Worm (Caenorhabditis elegans): ENCODE data around the gene ncx-6.

The ncx-6 gene

DNA sequence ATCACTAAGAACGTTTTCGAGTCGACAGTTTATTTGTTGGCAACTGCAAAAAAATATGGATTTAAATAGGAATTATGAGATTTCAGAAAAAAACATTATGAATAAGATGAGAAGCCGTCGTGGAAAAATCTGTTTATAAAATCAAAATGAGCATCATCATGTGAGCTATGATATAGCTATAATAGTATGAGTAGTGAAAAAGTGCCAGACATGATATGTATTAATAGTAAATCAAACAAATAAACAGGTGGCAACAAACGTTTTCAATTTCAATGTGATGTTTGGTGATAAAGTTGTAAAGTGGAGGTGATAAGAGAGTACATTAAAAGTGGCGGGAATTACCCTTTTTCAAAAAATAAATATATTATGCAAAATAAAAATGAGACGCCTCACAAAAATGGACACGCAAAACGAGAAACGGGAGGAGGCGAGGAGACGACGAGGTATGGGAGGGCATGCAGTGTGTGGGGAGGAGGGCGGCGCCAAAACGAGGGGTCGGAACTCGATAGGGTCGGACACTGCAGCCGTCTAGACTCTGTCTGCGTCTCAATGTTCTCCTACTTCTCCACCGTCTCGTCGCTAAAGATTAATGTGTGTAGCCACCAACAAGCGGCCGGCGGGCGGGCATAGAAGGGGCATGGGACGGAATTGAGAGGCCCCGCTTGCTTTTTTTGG lies 46.0 kb downstream of the ncx-6 start, which contains the start of gene C07A9.9 (continued):
- peak; percentile 10 for TF ChIP-seq nhr-237 (tag; optimal IDR thresholded peaks at IDR 0.05)
- no peak for TF ChIP-seq ztf-4 (tag; optimal IDR thresholded peaks at IDR 0.05)
- no peak for TF ChIP-seq unc-39 (tag; optimal IDR thresholded peaks at IDR 0.05)

DNA sequence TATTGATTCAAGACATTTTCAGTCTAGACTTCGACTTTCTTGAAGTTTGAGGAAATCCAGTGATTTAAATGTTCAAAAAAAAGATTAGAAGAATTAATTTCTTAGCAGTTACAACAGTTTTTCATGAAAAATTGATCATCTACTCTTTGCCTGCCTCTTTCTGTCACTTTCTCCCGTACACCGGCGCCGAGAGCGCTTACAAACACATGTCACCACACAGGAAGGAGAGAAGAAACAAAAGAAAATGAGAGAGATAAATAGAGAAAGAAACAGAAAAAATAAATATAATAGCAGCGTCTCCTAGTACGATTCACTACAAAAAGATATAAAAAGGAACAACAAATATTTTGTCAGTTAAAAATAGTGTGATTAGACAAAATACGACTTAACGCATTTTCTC lies 47.1 kb downstream of the ncx-6 start:
- no peak for TF ChIP-seq gmeb-1 (tag; optimal IDR thresholded peaks at IDR 0.05)
- peak; percentile 67 for TF ChIP-seq fos-1 (tag; optimal IDR thresholded peaks at IDR 0.05)
- no peak for TF ChIP-seq mbf-1 (tag; optimal IDR thresholded peaks at IDR 0.05)
- peak; percentile 64 for TF ChIP-seq sma-9 (GFP tag; optimal IDR thresholded peaks at IDR 0.05)
- TF ChIP-seq sma-9 (tag; optimal IDR thresholded peaks at IDR 0.05): no peak
- TF ChIP-seq zag-1 (tag; optimal IDR thresholded peaks at IDR 0.05): no peak
- TF ChIP-seq elt-1 (tag; optimal IDR thresholded peaks at IDR 0.05): no peak
- no peak for TF ChIP-seq dmd-4 (tag; optimal IDR thresholded peaks at IDR 0.05)
- no peak for TF ChIP-seq ceh-82 (tag; optimal IDR thresholded peaks at IDR 0.05)
- peak; percentile 88 for TF ChIP-seq blmp-1 (tag; optimal IDR thresholded peaks at IDR 0.05; ENCODE audit: insufficient read depth)
- no peak for TF ChIP-seq ztf-1 (GFP tag; conservative IDR thresholded peaks at IDR 0.05)
- TF ChIP-seq Y55F3AM.14 (GFP tag; optimal IDR thresholded peaks at IDR 0.05): no peak
- peak; percentile 45 for TF ChIP-seq nhr-25 (tag; optimal IDR thresholded peaks at IDR 0.05)
- no peak for TF ChIP-seq F13H6.1 (tag; optimal IDR thresholded peaks at IDR 0.05)

DNA sequence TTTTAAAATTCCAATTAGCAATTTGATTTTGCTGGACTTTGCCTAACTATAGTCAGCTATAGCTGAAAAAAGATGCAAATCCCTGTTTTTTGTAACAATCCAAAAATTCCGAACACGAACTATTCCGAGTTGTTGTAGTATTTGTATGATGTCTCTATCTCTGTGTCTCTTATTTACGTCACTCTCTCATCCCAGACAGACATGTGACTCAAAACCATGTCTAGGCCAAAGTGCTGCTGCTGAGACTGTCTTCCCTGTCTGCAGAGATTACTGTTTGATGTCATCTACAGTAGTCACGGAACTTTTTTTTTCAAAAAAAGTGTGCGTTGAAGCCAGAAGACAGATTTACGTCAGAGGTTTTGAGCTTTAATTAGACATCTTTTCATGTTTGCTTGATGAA lies 47.5 kb downstream of the ncx-6 start:
- TF ChIP-seq lsy-2 (tag; optimal IDR thresholded peaks at IDR 0.05) (peak in 1 of 2 experiments; percentile 4), nhr-12 (tag; optimal IDR thresholded peaks at IDR 0.05) (no peak), nhr-129 (tag; optimal IDR thresholded peaks at IDR 0.05) (peak; percentile 59), sma-9 (GFP tag; optimal IDR thresholded peaks at IDR 0.05) (peak; percentile 94), sma-9 (tag; optimal IDR thresholded peaks at IDR 0.05) (no peak), F13H6.1 (tag; optimal IDR thresholded peaks at IDR 0.05) (no peak), sma-3 (GFP tag; optimal IDR thresholded peaks at IDR 0.05) (peak; percentile 55), gmeb-1 (tag; optimal IDR thresholded peaks at IDR 0.05) (peak; percentile 18), sem-4 (tag; optimal IDR thresholded peaks at IDR 0.05) (peak; percentile 15), unc-55 (GFP tag; optimal IDR thresholded peaks at IDR 0.05) (peak; percentile 7), nhr-6 (tag; optimal IDR thresholded peaks at IDR 0.05) (peak; percentile 20), egl-27 (tag; optimal IDR thresholded peaks at IDR 0.05) (peak; percentile 18), nhr-25 (tag; optimal IDR thresholded peaks at IDR 0.05) (peak; percentile 14), crh-2 (tag; optimal IDR thresholded peaks at IDR 0.05) (no peak)

DNA sequence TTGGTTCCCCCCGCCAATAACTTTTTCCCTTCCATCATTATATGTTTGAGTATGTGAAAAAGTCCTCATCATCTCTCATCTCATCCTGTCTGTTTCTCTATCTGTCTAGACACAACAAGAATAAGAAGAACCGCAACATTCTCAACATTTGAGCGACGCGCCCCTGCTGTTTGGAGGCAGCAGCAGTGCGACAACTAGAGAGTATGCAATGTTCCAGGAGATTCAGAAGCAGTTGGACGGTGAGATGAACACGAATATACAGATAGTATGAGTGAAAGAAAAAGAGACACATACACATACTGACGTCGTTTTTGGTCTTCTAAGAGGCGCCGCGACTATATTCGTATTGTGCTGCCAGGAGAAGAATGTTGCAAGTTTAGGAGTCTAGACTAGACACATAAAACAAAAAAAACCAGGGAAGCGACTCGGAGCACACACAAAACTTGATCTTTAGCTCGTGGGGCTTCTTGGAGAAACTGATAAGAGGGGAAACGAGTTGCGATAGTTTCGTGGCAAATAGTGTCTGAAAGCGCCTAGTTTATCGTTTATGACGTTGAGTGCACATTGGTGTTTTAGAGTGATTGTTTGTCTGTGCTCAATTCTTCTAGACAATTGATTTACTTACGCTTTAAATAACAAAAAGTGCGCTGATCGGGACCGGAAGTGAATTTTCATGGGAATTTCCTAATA lies 48.1 kb downstream of the ncx-6 start:
- TF ChIP-seq lsy-2 (tag; optimal IDR thresholded peaks at IDR 0.05) (peak in 1 of 2 experiments; percentile 44), unc-39 (tag; optimal IDR thresholded peaks at IDR 0.05) (no peak), ceh-16 (tag; optimal IDR thresholded peaks at IDR 0.05) (no peak), skn-1 (tag; optimal IDR thresholded peaks at IDR 0.05) (no peak), mab-5 (tag; optimal IDR thresholded peaks at IDR 0.05) (no peak), sem-4 (tag; optimal IDR thresholded peaks at IDR 0.05) (peak; percentile 13), crh-2 (tag; optimal IDR thresholded peaks at IDR 0.05) (no peak), ztf-1 (GFP tag; conservative IDR thresholded peaks at IDR 0.05) (no peak), nhr-237 (tag; optimal IDR thresholded peaks at IDR 0.05) (no peak), nhr-23 (tag; optimal IDR thresholded peaks at IDR 0.05) (no peak), sma-3 (GFP tag; optimal IDR thresholded peaks at IDR 0.05) (no peak), ceh-82 (tag; optimal IDR thresholded peaks at IDR 0.05) (no peak), dmd-4 (tag; optimal IDR thresholded peaks at IDR 0.05) (no peak), nhr-77 (tag; optimal IDR thresholded peaks at IDR 0.05) (no peak), fos-1 (tag; optimal IDR thresholded peaks at IDR 0.05) (peak; percentile 45), zag-1 (tag; optimal IDR thresholded peaks at IDR 0.05) (no peak), nhr-21 (tag; optimal IDR thresholded peaks at IDR 0.05) (peak; percentile 61), ama-1 (optimal IDR thresholded peaks at IDR 0.05) (no peak), Y55F3AM.14 (GFP tag; optimal IDR thresholded peaks at IDR 0.05) (no peak), nhr-11 (tag; optimal IDR thresholded peaks at IDR 0.05) (no peak), C34F6.9 (tag; optimal IDR thresholded peaks at IDR 0.05) (peak; percentile 67), peb-1 (tag; optimal IDR thresholded peaks at IDR 0.05) (no peak), lin-11 (tag; optimal IDR thresholded peaks at IDR 0.05) (no peak), nhr-129 (tag; optimal IDR thresholded peaks at IDR 0.05) (peak; percentile 74), gmeb-1 (tag; optimal IDR thresholded peaks at IDR 0.05) (no peak), egl-27 (tag; optimal IDR thresholded peaks at IDR 0.05) (no peak), mdl-1 (tag; optimal IDR thresholded peaks at IDR 0.05) (peak in 1 of 2 experiments; percentile 48), elt-3 (tag; optimal IDR thresholded peaks at IDR 0.05) (no peak), lin-13 (GFP tag; optimal IDR thresholded peaks at IDR 0.05) (no peak), sma-9 (GFP tag; optimal IDR thresholded peaks at IDR 0.05) (peak; percentile 51), sma-9 (tag; optimal IDR thresholded peaks at IDR 0.05) (no peak), elt-1 (tag; optimal IDR thresholded peaks at IDR 0.05) (no peak), unc-55 (GFP tag; optimal IDR thresholded peaks at IDR 0.05) (peak; percentile 73), nhr-12 (tag; optimal IDR thresholded peaks at IDR 0.05) (no peak), alr-1 (tag; optimal IDR thresholded peaks at IDR 0.05) (no peak), ztf-4 (tag; optimal IDR thresholded peaks at IDR 0.05) (peak; percentile 47), lin-39 (tag; optimal IDR thresholded peaks at IDR 0.05) (no peak), blmp-1 (tag; optimal IDR thresholded peaks at IDR 0.05; ENCODE audit: insufficient read depth) (no peak)
